Worm (Caenorhabditis elegans): ENCODE results near the gene wrb-1.
A peak's percentile ranks its signal among the peaks of the same experiment; 100 is the strongest.

DNA sequence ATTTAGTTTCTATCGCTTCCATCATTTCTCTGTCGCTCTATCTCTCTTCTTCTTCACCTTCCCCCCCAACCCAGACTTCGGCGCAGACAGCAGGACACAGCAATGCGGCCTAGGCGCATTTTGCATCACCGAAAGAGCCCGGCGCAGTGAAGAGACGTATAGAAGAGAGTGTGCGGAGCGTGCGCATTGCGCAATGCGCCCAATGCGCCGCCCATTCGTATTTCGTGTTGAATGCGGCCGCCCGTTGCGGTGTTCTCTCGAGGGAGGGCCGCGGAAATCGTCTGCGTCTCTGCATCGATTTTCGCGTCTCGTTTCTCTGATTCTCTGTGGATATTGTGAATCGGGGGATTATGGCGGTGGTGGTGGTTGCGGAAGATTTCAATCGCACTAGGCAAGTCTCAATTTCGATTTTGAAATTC, 44.5 kb upstream of the wrb-1 start:
- TF ChIP-seq lsy-2 (tag; optimal IDR thresholded peaks at IDR 0.05) (peak; percentile 93), sox-4 (tag; optimal IDR thresholded peaks at IDR 0.05) (peak; percentile 100), ama-1 (optimal IDR thresholded peaks at IDR 0.05) (no peak), mef-2 (tag; optimal IDR thresholded peaks at IDR 0.05) (peak; percentile 90), ces-1 (GFP tag; optimal IDR thresholded peaks at IDR 0.05) (peak; percentile 91), elt-3 (tag; optimal IDR thresholded peaks at IDR 0.05) (peak in 4 of 6 experiments; percentile 27 to 94 (median 79)), zip-4 (GFP tag; optimal IDR thresholded peaks at IDR 0.05) (peak; percentile 96), snpc-4 (tag; optimal IDR thresholded peaks at IDR 0.05) (peak; percentile 88)
